Worm (Caenorhabditis elegans) whole organism, L1 larva: ENCODE results near the gene T13G4.7.

Experiments used
- dpl-1 ChIP-seq, 3 experiments: fragments of 150-350 bp in 2 of 3; sonication (generic microtip) in 1 of 3; optimal IDR thresholded peaks; 2 replicates each; lab custom pipeline; 2014 to 2017; ENCODE audit warnings: missing biosample characterization in 3 of 3, missing genetic modification characterization in 3 of 3, missing genetic modification reagents in 3 of 3
- lin-15B ChIP-seq: fragments of 150-350 bp; sonication (generic microtip); optimal IDR thresholded peaks from 3 replicates; lab custom pipeline; 2014; ENCODE audit warnings: missing biosample characterization, missing genetic modification characterization
- nhr-77 ChIP-seq: fragments of 150-350 bp; optimal IDR thresholded peaks from 2 replicates; lab custom pipeline; 2014; ENCODE audit warnings: missing biosample characterization, missing genetic modification characterization
- nhr-84 ChIP-seq: sonication (generic microtip); optimal IDR thresholded peaks from 2 replicates; lab custom pipeline; 2017; ENCODE audit warnings: missing biosample characterization, missing genetic modification characterization

- TF ChIP-seq nhr-77 (tag; lab: Kevin White, UChicago) (no peak), dpl-1 (GFP tag; optimal IDR thresholded peaks at IDR 0.05; lab: Kevin White, UChicago) (no peak), nhr-84 (no peak), lin-15B (tag; lab: Kevin White, UChicago) (no peak)
Observed at ce11 chrX:1183258-1183657, 22.7 kb downstream of the T13G4.7 start.
